Worm (Caenorhabditis elegans) whole organism, late embryonic: Measurements from ENCODE around the gene srb-11.

Source experiments
- ceh-24 ChIP-seq: sonication (generic microtip); optimal IDR thresholded peaks from 2 replicates; lab custom pipeline; 2016; ENCODE audit warnings: mild to moderate bottlenecking, missing genetic modification characterization, missing compliant biosample characterization
- hlh-8 ChIP-seq: sonication (generic microtip); optimal IDR thresholded peaks from 2 replicates; lab custom pipeline; 2016; ENCODE audit warnings: missing genotype, missing genetic modification characterization, missing compliant biosample characterization
- lin-11 ChIP-seq: fragments of 200-800 bp; sonication (Bioruptor generic); optimal IDR thresholded peaks from 2 replicates; lab custom pipeline; 2018; ENCODE audit warnings: mild to moderate bottlenecking, missing genetic modification characterization, missing compliant biosample characterization
- pat-9 ChIP-seq: fragments of 200-800 bp; sonication (Bioruptor generic); optimal IDR thresholded peaks from 2 replicates; lab custom pipeline; 2018; ENCODE audit warnings: mild to moderate bottlenecking, missing genetic modification characterization, moderate library complexity, missing compliant biosample characterization
- pha-4 ChIP-seq: fragments of 150-350 bp; optimal IDR thresholded peaks from 2 replicates; lab custom pipeline; 2018; ENCODE audit warnings: missing biosample characterization, missing genetic modification reagents, missing genetic modification characterization
- pqm-1 ChIP-seq: sonication (generic microtip); optimal IDR thresholded peaks from 2 replicates; lab custom pipeline; 2016; ENCODE audit warnings: missing genetic modification characterization, missing compliant biosample characterization
- sdc-2 ChIP-seq: sonication (generic microtip); optimal IDR thresholded peaks from 2 replicates; lab custom pipeline; 2016; ENCODE audit warnings: missing genotype, missing genetic modification characterization, missing compliant biosample characterization

- TF ChIP-seq pha-4 (tag; lab: Kevin White, UChicago) (no peak), lin-11 (tag; lab: Kevin White, UChicago) (no peak), pqm-1 (tag; lab: Kevin White, UChicago) (no peak), pat-9 (no peak), hlh-8 (tag; lab: Kevin White, UChicago) (no peak), sdc-2 (tag; lab: Kevin White, UChicago) (no peak), ceh-24 (no peak)
These were observed 38.5 kb downstream of the srb-11 start, which contains the start of gene jhdm-1 for ce11 chrIII:6454183-6454582.
